Fruit fly (Drosophila melanogaster): ENCODE results near the gene 5PtaseI.

The 5PtaseI gene

dm6 chr3R:25044816-25045551 lies at the start of gene 5PtaseI:
TSS of gene 5PtaseI (minus strand) at chr3R:25045151.
- TF ChIP-seq CG6276 (GFP tag; optimal IDR thresholded peaks at IDR 0.05) (no peak), Eip75B (GFP tag; optimal IDR thresholded peaks at IDR 0.05) (peak; percentile 74), Eip78C (GFP tag) (peak; percentile 50), CG6163 (GFP tag; IDR thresholded peaks at IDR 0.05) (no peak)

dm6 chr3R:25094639-25095038 lies 49.7 kb upstream of the 5PtaseI start, which contains the start of gene fd96Cb:
TSS of gene fd96Cb (plus strand) at chr3R:25095012.
- TF ChIP-seq ss (GFP tag; optimal IDR thresholded peaks at IDR 0.05) (peak in 1 of 2 experiments; percentile 32), CG6792 (GFP tag; optimal IDR thresholded peaks at IDR 0.05) (no peak), dac (GFP tag; optimal IDR thresholded peaks at IDR 0.05) (no peak), CG16779 (tag; optimal IDR thresholded peaks at IDR 0.05) (no peak), Ets96B (tag; optimal IDR thresholded peaks at IDR 0.05) (no peak), CG32006 (GFP tag; optimal IDR thresholded peaks at IDR 0.05) (no peak), cyc (GFP tag; optimal IDR thresholded peaks at IDR 0.05) (no peak), CG8319 (GFP tag; optimal IDR thresholded peaks at IDR 0.05) (no peak), CG15336 (GFP tag; IDR thresholded peaks at IDR 0.05) (no peak), CG1621 (tag; optimal IDR thresholded peaks at IDR 0.05) (peak; percentile 87), CG7368 (GFP tag; optimal IDR thresholded peaks at IDR 0.05) (no peak), topi (GFP tag; optimal IDR thresholded peaks at IDR 0.05) (no peak)

- peak; percentile 3 for TF ChIP-seq CG1621 (tag; optimal IDR thresholded peaks at IDR 0.05)
- TF ChIP-seq fd59A (GFP tag; optimal IDR thresholded peaks at IDR 0.05): no peak
- TF ChIP-seq CG11762 (GFP tag; optimal IDR thresholded peaks at IDR 0.05; ENCODE audit: insufficient read depth): no peak
- TF ChIP-seq Hr4 (GFP tag; optimal IDR thresholded peaks at IDR 0.05): no peak
Observed at dm6 chr3R:25082348-25082747, 37.4 kb upstream of the 5PtaseI start, which contains the start of gene fd96Ca. TSS of gene fd96Ca (plus strand) at chr3R:25082684.

- TF ChIP-seq Lpt (GFP tag; optimal IDR thresholded peaks at IDR 0.05) (no peak), fkh (GFP tag; optimal IDR thresholded peaks at IDR 0.05) (peak; percentile 93), Blimp-1 (GFP tag; optimal IDR thresholded peaks at IDR 0.05) (no peak), Eip78C (GFP tag) (peak; percentile 52), CG9139 (GFP tag; optimal IDR thresholded peaks at IDR 0.05) (no peak), CG6808 (GFP tag; optimal IDR thresholded peaks at IDR 0.05) (no peak), Ets96B (tag; optimal IDR thresholded peaks at IDR 0.05) (no peak), CG4318 (GFP tag; optimal IDR thresholded peaks at IDR 0.05) (no peak)
Observed at dm6 chr3R:25080446-25080845, 35.5 kb upstream of the 5PtaseI start.

dm6 chr3R:25078665-25079064 lies 33.7 kb upstream of the 5PtaseI start:
- TF ChIP-seq CG3919 (GFP tag; optimal IDR thresholded peaks at IDR 0.05): no peak
- no peak for TF ChIP-seq CG8319 (GFP tag; optimal IDR thresholded peaks at IDR 0.05)
- no peak for TF ChIP-seq dac (GFP tag; optimal IDR thresholded peaks at IDR 0.05)
- no peak for TF ChIP-seq Hr39 (GFP tag; optimal IDR thresholded peaks at IDR 0.05)
- no peak for TF ChIP-seq CG8119 (GFP tag; IDR thresholded peaks at IDR 0.05)

- TF ChIP-seq Eip78C (GFP tag) (no peak), svp (GFP tag) (no peak), CG10631 (GFP tag; optimal IDR thresholded peaks at IDR 0.05) (no peak), lz (GFP tag; optimal IDR thresholded peaks at IDR 0.05) (no peak), CG6276 (GFP tag; optimal IDR thresholded peaks at IDR 0.05) (no peak), ss (GFP tag; optimal IDR thresholded peaks at IDR 0.05) (no peak), CG16779 (tag; optimal IDR thresholded peaks at IDR 0.05) (no peak), Smox (GFP tag; optimal IDR thresholded peaks at IDR 0.05) (no peak), CG9139 (GFP tag; optimal IDR thresholded peaks at IDR 0.05) (no peak), CG7368 (GFP tag; optimal IDR thresholded peaks at IDR 0.05) (no peak), Sox15 (GFP tag; optimal IDR thresholded peaks at IDR 0.05) (no peak), Hr38 (GFP tag; optimal IDR thresholded peaks at IDR 0.05) (no peak), achi (GFP tag; optimal IDR thresholded peaks at IDR 0.05) (no peak), fd85E (GFP tag; optimal IDR thresholded peaks at IDR 0.05) (no peak), net (GFP tag; optimal IDR thresholded peaks at IDR 0.05) (no peak), CG11762 (GFP tag; optimal IDR thresholded peaks at IDR 0.05; ENCODE audit: insufficient read depth) (no peak), CG6163 (GFP tag; IDR thresholded peaks at IDR 0.05) (no peak), spab (GFP tag; optimal IDR thresholded peaks at IDR 0.05) (no peak), CG32006 (GFP tag; optimal IDR thresholded peaks at IDR 0.05) (no peak), Sox14 (GFP tag; optimal IDR thresholded peaks at IDR 0.05) (no peak)
Observed at dm6 chr3R:25077280-25077820, 32.4 kb upstream of the 5PtaseI start.
